Worm (Caenorhabditis elegans): ENCODE results near the gene acr-18.

ce11 chrV:15563477-15563876 lies 4.5 kb upstream of the acr-18 start:
- TF ChIP-seq dao-5 (tag; optimal IDR thresholded peaks at IDR 0.05) = no peak
- no peak for TF ChIP-seq him-1 (tag; optimal IDR thresholded peaks at IDR 0.05)
- no peak for TF ChIP-seq W03F9.2 (tag; optimal IDR thresholded peaks at IDR 0.05)
